Fruit fly (Drosophila melanogaster): ENCODE measurements around the gene Vps16B.

The Vps16B gene

DNA sequence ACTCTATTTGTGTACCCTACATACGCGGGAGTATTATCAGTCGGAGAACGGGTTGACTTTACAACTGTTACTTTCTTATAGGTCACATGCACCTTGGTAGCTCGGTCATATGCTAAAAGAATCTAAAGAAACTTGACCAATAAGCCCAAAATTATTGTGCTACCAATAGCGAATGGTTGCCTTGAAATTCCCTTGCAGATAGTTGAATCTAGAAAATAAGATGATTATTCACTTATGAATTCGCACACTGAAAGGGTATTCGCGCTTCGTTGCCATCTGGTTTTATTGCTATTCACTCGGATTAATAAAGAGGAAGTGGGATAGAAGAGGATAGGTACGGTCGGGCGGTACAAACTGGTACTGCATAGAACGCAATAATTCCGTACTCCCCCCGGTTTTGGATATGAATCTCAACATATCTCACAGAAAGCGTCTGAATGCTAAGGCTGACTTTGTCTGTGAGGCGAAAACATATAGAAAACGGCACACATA lies 42.4 kb downstream of the Vps16B start (continued):
- TF ChIP-seq Bgb (GFP tag; IDR thresholded peaks at IDR 0.05; ENCODE audit: partially characterized antibody) (no peak), CG11456 (GFP tag; IDR thresholded peaks at IDR 0.05) (peak; percentile 68; the same call in 2 of the 3 replicates), Nf-YB (GFP tag; optimal IDR thresholded peaks at IDR 0.05) (peak; percentile 54), toy (GFP tag; IDR thresholded peaks at IDR 0.05) (peak; percentile 74), HmgD (GFP tag; optimal IDR thresholded peaks at IDR 0.05) (no peak), sens (GFP tag) (peak; percentile 93), wor (GFP tag; IDR thresholded peaks at IDR 0.05) (peak; percentile 68; the same call in 1 of the 2 replicates), CG17568 (GFP tag; optimal IDR thresholded peaks at IDR 0.05) (no peak), emc (GFP tag; optimal IDR thresholded peaks at IDR 0.05) (peak; percentile 68), CG1603 (tag; optimal IDR thresholded peaks at IDR 0.05) (peak; percentile 23), CG14014 (GFP tag; IDR thresholded peaks at IDR 0.05) (peak; percentile 75), CG4424 (GFP tag; optimal IDR thresholded peaks at IDR 0.05) (peak; percentile 64), CG12104 (GFP tag; optimal IDR thresholded peaks at IDR 0.05) (peak; percentile 64), CG8478 (optimal IDR thresholded peaks at IDR 0.05) (no peak), grn (GFP tag; optimal IDR thresholded peaks at IDR 0.05) (peak; percentile 27), CG33557 (GFP tag; optimal IDR thresholded peaks at IDR 0.05) (no peak), CG14710 (tag; optimal IDR thresholded peaks at IDR 0.05) (no peak), repo (GFP tag; optimal IDR thresholded peaks at IDR 0.05) (peak; percentile 73), CG3407 (GFP tag; optimal IDR thresholded peaks at IDR 0.05) (peak; percentile 18), CG4854 (GFP tag; optimal IDR thresholded peaks at IDR 0.05) (peak; percentile 56), CG9215 (GFP tag; IDR thresholded peaks at IDR 0.05) (peak; percentile 82), jing (GFP tag; optimal IDR thresholded peaks at IDR 0.05) (peak; percentile 52), CG42726 (GFP tag; IDR thresholded peaks at IDR 0.05; ENCODE audit: partially characterized antibody) (no peak), CG15514 (GFP tag; optimal IDR thresholded peaks at IDR 0.05) (no peak), HLHmδ (GFP tag; optimal IDR thresholded peaks at IDR 0.05) (no peak), pum (GFP tag; optimal IDR thresholded peaks at IDR 0.05) (peak; percentile 67), CG7987 (GFP tag; optimal IDR thresholded peaks at IDR 0.05) (peak; percentile 0), zen2 (GFP tag; IDR thresholded peaks at IDR 0.05; ENCODE audit: partially characterized antibody) (no peak), CG7745 (tag; optimal IDR thresholded peaks at IDR 0.05) (no peak), ind (GFP tag; optimal IDR thresholded peaks at IDR 0.05) (peak; percentile 81), CG15601 (tag; optimal IDR thresholded peaks at IDR 0.05) (peak; percentile 18), CG7963 (GFP tag; IDR thresholded peaks at IDR 0.05; ENCODE audit: partially characterized antibody) (no peak), CG16863 (GFP tag; optimal IDR thresholded peaks at IDR 0.05) (peak; percentile 68), gro (GFP tag; optimal IDR thresholded peaks at IDR 0.05) (no peak), mam (GFP tag; optimal IDR thresholded peaks at IDR 0.05) (peak; percentile 84), CG4360 (GFP tag; IDR thresholded peaks at IDR 0.05) (no peak), CG15073 (GFP tag; optimal IDR thresholded peaks at IDR 0.05) (no peak), CG17361 (GFP tag; IDR thresholded peaks at IDR 0.05) (peak; percentile 80), prd (optimal IDR thresholded peaks at IDR 0.05) (no peak), prd (GFP tag; IDR thresholded peaks at IDR 0.05) (peak; percentile 80), maf-S (GFP tag; optimal IDR thresholded peaks at IDR 0.05) (peak; percentile 71), chinmo (GFP tag; IDR thresholded peaks at IDR 0.05; ENCODE audit: partially characterized antibody) (no peak), fu2 (GFP tag; optimal IDR thresholded peaks at IDR 0.05) (peak; percentile 85), Dbx (GFP tag; IDR thresholded peaks at IDR 0.05) (peak; percentile 85), nmo (GFP tag; optimal IDR thresholded peaks at IDR 0.05) (peak; percentile 83), zen (tag; optimal IDR thresholded peaks at IDR 0.05) (peak; percentile 15), Doc2 (GFP tag; IDR thresholded peaks at IDR 0.05) (no peak), Side (GFP tag; optimal IDR thresholded peaks at IDR 0.05) (peak; percentile 34), ttk (GFP tag; IDR thresholded peaks at IDR 0.05) (peak; percentile 41; the same call in 1 of the 2 replicates), CG15696 (tag; optimal IDR thresholded peaks at IDR 0.05) (peak; percentile 47), CG10565 (GFP tag; optimal IDR thresholded peaks at IDR 0.05) (no peak)

All from whole organism, embryonic.